Worm (Caenorhabditis elegans): ENCODE measurements around the gene Y42H9B.3.
"Not testable (repeated sequence)": the region's sequence is repeated elsewhere in the genome, so short reads cannot be mapped to it uniquely, and the experiment has no call there.

Y42H9B.3 gene

ce11 chrIV:8026361-8026760 lies 14.1 kb upstream of the Y42H9B.3 start:
- TF ChIP-seq unc-62 (GFP tag; optimal IDR thresholded peaks at IDR 0.05), result no peak

ce11 chrIV:8023861-8024260 lies 11.6 kb upstream of the Y42H9B.3 start:
- no peak for TF ChIP-seq unc-62 (GFP tag; optimal IDR thresholded peaks at IDR 0.05)

- no peak for TF ChIP-seq unc-62 (GFP tag; optimal IDR thresholded peaks at IDR 0.05)
Measured at ce11 chrIV:8022035-8022673, 9.9 kb upstream of the Y42H9B.3 start, which contains the start of gene C26B2.2. TSS of gene C26B2.2 (minus strand) at chrIV:8022122.

ce11 chrIV:8019772-8020496 lies 7.7 kb upstream of the Y42H9B.3 start, which contains the start of gene dnc-4:
TSS of gene dnc-4 (minus strand) at chrIV:8019808.
- TF ChIP-seq unc-62 (GFP tag; optimal IDR thresholded peaks at IDR 0.05), result no peak

- no peak for TF ChIP-seq unc-62 (GFP tag; optimal IDR thresholded peaks at IDR 0.05)
Measured at ce11 chrIV:8016694-8017093, 4.5 kb upstream of the Y42H9B.3 start, which contains the start of gene elpc-4. TSS of gene elpc-4 (plus strand) at chrIV:8016994.

- TF ChIP-seq unc-62 (GFP tag; optimal IDR thresholded peaks at IDR 0.05), result not testable (repeated sequence)
Measured at ce11 chrIV:8015726-8016312, 3.6 kb upstream of the Y42H9B.3 start, which contains the start of gene C26B2.7. TSS of gene C26B2.7 (plus strand) at chrIV:8016274.

ce11 chrIV:8013849-8014248 lies 1.6 kb upstream of the Y42H9B.3 start, which contains the start of gene C26B2.8:
TSS of gene C26B2.8 (plus strand) at chrIV:8014149.
- TF ChIP-seq unc-62 (GFP tag; optimal IDR thresholded peaks at IDR 0.05), result no peak

ce11 chrIV:8010521-8010920 lies 1.7 kb downstream of the Y42H9B.3 start:
- no peak for TF ChIP-seq unc-62 (GFP tag; optimal IDR thresholded peaks at IDR 0.05)

- no peak for TF ChIP-seq unc-62 (GFP tag; optimal IDR thresholded peaks at IDR 0.05)
Measured at ce11 chrIV:8009374-8009773, 2.9 kb downstream of the Y42H9B.3 start.

- no peak for TF ChIP-seq unc-62 (GFP tag; optimal IDR thresholded peaks at IDR 0.05)
Measured at ce11 chrIV:8008137-8008536, 4.1 kb downstream of the Y42H9B.3 start.

- TF ChIP-seq unc-62 (GFP tag; optimal IDR thresholded peaks at IDR 0.05), result no peak
Measured at ce11 chrIV:8007549-8007948, 4.7 kb downstream of the Y42H9B.3 start.

ce11 chrIV:8006161-8006560 lies 6.1 kb downstream of the Y42H9B.3 start:
- TF ChIP-seq unc-62 (GFP tag; optimal IDR thresholded peaks at IDR 0.05), result no peak

ce11 chrIV:8005376-8005775 lies 6.9 kb downstream of the Y42H9B.3 start:
- no peak for TF ChIP-seq unc-62 (GFP tag; optimal IDR thresholded peaks at IDR 0.05)

ce11 chrIV:8004019-8004418 lies 8.2 kb downstream of the Y42H9B.3 start, which contains the start of gene rig-4:
TSS of gene rig-4 (minus strand) at chrIV:8004119.
- TF ChIP-seq unc-62 (GFP tag; optimal IDR thresholded peaks at IDR 0.05), result no peak

- TF ChIP-seq unc-62 (GFP tag; optimal IDR thresholded peaks at IDR 0.05), result no peak
Measured at ce11 chrIV:8000763-8001162, 11.5 kb downstream of the Y42H9B.3 start.

ce11 chrIV:7994715-7995114 lies 17.5 kb downstream of the Y42H9B.3 start:
- no peak for TF ChIP-seq unc-62 (GFP tag; optimal IDR thresholded peaks at IDR 0.05)

- TF ChIP-seq unc-62 (GFP tag; optimal IDR thresholded peaks at IDR 0.05), result no peak
Measured at ce11 chrIV:7988385-7988784, 23.8 kb downstream of the Y42H9B.3 start, which contains the start of gene col-115. TSS of gene col-115 (plus strand) at chrIV:7988685.

Measured in whole organism, dauer.